Worm (Caenorhabditis elegans) whole organism, L4 larva: ENCODE data around the gene ugt-50.

Experiments used
- F26F4.8 ChIP-seq: fragments of 200-800 bp; sonication (Bioruptor generic); conservative IDR thresholded peaks from 2 replicates; pipeline ENCODE4 v1.3.6; 2022; ENCODE audit warnings: missing genetic modification characterization, missing compliant biosample characterization
- F37D6.2 ChIP-seq: sonication (generic microtip); optimal IDR thresholded peaks from 2 replicates; lab custom pipeline; 2016; ENCODE audit warnings: mild to moderate bottlenecking, missing genetic modification characterization, missing compliant biosample characterization
- F44E2.7 ChIP-seq: fragments of 200-800 bp; sonication (Bioruptor generic); IDR thresholded peaks from 2 replicates; pipeline ENCODE4 v2.1.2; 2022; ENCODE audit warnings: missing genetic modification characterization, missing compliant biosample characterization
- F49E8.2 ChIP-seq: sonication (generic microtip); optimal IDR thresholded peaks from 2 replicates; lab custom pipeline; 2016; ENCODE audit warnings: missing compliant biosample characterization, mild to moderate bottlenecking, missing genetic modification characterization, borderline replicate concordance
- R02D3.7 ChIP-seq: fragments of 150-350 bp; sonication (generic microtip); optimal IDR thresholded peaks from 3 replicates; lab custom pipeline; 2014; ENCODE audit warnings: missing biosample characterization, missing genetic modification characterization
- T20F7.1 ChIP-seq: fragments of 200-800 bp; sonication (Bioruptor generic); optimal IDR thresholded peaks from 2 replicates; lab custom pipeline; 2018; ENCODE audit warnings: mild to moderate bottlenecking, missing genetic modification characterization, missing compliant biosample characterization
- T26A8.4 ChIP-seq: fragments of 200-800 bp; sonication (Bioruptor generic); IDR thresholded peaks from 2 replicates; pipeline ENCODE4 v1.3.6; 2022; ENCODE audit warnings: missing genetic modification characterization, missing compliant biosample characterization
- Y5F2A.4 ChIP-seq: fragments of 200-800 bp; sonication (Bioruptor generic); optimal IDR thresholded peaks from 2 replicates; lab custom pipeline; 2018; ENCODE audit warnings: mild to moderate bottlenecking, missing genetic modification characterization, missing compliant biosample characterization
- aha-1 ChIP-seq: fragments of 150-350 bp; peaks from one replicate; lab custom pipeline; 2014; ENCODE audit warnings: missing biosample characterization, missing genetic modification characterization
- ceh-20 ChIP-seq: fragments of 200-800 bp; sonication (Bioruptor generic); IDR thresholded peaks from 2 replicates; pipeline ENCODE4 v1.3.6; 2022; ENCODE audit warnings: missing genetic modification reagents, missing genetic modification characterization, missing compliant biosample characterization
- ceh-28 ChIP-seq: fragments of 150-350 bp; optimal IDR thresholded peaks from 2 replicates; lab custom pipeline; 2014; ENCODE audit warnings: missing biosample characterization, missing genetic modification reagents, missing genetic modification characterization
- ceh-44 ChIP-seq: fragments of 200-800 bp; sonication (Bioruptor generic); IDR thresholded peaks from 2 replicates; pipeline ENCODE4 v1.3.6; 2022; ENCODE audit warnings: missing genetic modification reagents, missing genetic modification characterization, missing compliant biosample characterization
- ceh-82 ChIP-seq: sonication (generic microtip); optimal IDR thresholded peaks from 2 replicates; lab custom pipeline; 2017; ENCODE audit warnings: missing biosample characterization, missing genetic modification characterization
- ces-1 ChIP-seq: fragments of 150-350 bp; sonication (generic microtip); optimal IDR thresholded peaks from 4 replicates; lab custom pipeline; 2014; ENCODE audit warnings: missing biosample characterization, missing genetic modification reagents, missing genetic modification characterization
- ctbp-1 ChIP-seq: fragments of 200-800 bp; sonication (Bioruptor generic); IDR thresholded peaks from 2 replicates; pipeline ENCODE4 v1.3.6; 2022; ENCODE audit warnings: missing genetic modification reagents, missing genetic modification characterization, missing compliant biosample characterization
- daf-16 ChIP-seq, 3 experiments: sonication (generic microtip); optimal IDR thresholded peaks; 2 replicates each; lab custom pipeline; 2016 to 2017; ENCODE audit warnings: missing genetic modification characterization in 3 of 3, missing genetic modification reagents in 3 of 3, mild to moderate bottlenecking in 2 of 3, missing compliant biosample characterization in 2 of 3, missing biosample characterization in 1 of 3, moderate library complexity in 1 of 3
- dmd-8 ChIP-seq: fragments of 200-800 bp; sonication (Bioruptor generic); IDR thresholded peaks from 2 replicates; pipeline ENCODE4 v1.3.6; 2022; ENCODE audit warnings: missing genetic modification characterization, missing compliant biosample characterization
- dmd-9 ChIP-seq: fragments of 200-800 bp; sonication (Bioruptor generic); IDR thresholded peaks from 2 replicates; pipeline ENCODE4 v1.3.6; 2022; ENCODE audit warnings: missing genetic modification reagents, missing genetic modification characterization, missing compliant biosample characterization
- dve-1 ChIP-seq: sonication (generic microtip); optimal IDR thresholded peaks from 2 replicates; lab custom pipeline; 2017; ENCODE audit warnings: antibody characterized with exemption, mild to moderate bottlenecking, missing genetic modification characterization, missing compliant biosample characterization; ENCODE audit not compliant: insufficient read depth
- hif-1 ChIP-seq, 2 experiments: sonication (generic microtip); optimal IDR thresholded peaks; 2 replicates each; lab custom pipeline; 2016 to 2017; ENCODE audit warnings: missing compliant biosample characterization in 2 of 2, missing genetic modification characterization in 2 of 2, missing genetic modification reagents in 2 of 2, missing genotype in 2 of 2, mild to moderate bottlenecking in 1 of 2
- hlh-11 ChIP-seq: fragments of 200-800 bp; sonication (Bioruptor generic); optimal IDR thresholded peaks from 2 replicates; lab custom pipeline; 2018; ENCODE audit warnings: mild to moderate bottlenecking, missing genetic modification characterization, missing compliant biosample characterization
- lin-1 ChIP-seq: fragments of 200-800 bp; sonication (Bioruptor generic); IDR thresholded peaks from 2 replicates; pipeline ENCODE4 v1.3.6; 2022; ENCODE audit warnings: missing genetic modification reagents, missing genetic modification characterization, missing compliant biosample characterization
- lin-38 ChIP-seq: fragments of 200-800 bp; sonication (Bioruptor generic); IDR thresholded peaks from 2 replicates; pipeline ENCODE4 v1.3.6; 2022; ENCODE audit warnings: missing genetic modification reagents, missing genetic modification characterization, missing compliant biosample characterization
- lin-39 ChIP-seq: fragments of 150-350 bp; optimal IDR thresholded peaks from 2 replicates; lab custom pipeline; 2014; ENCODE audit warnings: missing biosample characterization, missing genetic modification reagents, missing genetic modification characterization
- madf-5 ChIP-seq, 2 experiments: fragments of 200-800 bp; sonication (Bioruptor generic); IDR thresholded peaks; 2 replicates each; pipeline ENCODE4 v1.3.6; 2022; ENCODE audit warnings: missing compliant biosample characterization in 2 of 2, missing genetic modification characterization in 2 of 2
- mdt-29 ChIP-seq: fragments of 200-800 bp; sonication (Bioruptor generic); IDR thresholded peaks from 2 replicates; pipeline ENCODE4 v1.3.6; 2022; ENCODE audit warnings: missing genetic modification reagents, missing genetic modification characterization, missing compliant biosample characterization
- mep-1 ChIP-seq: fragments of 150-350 bp; sonication (generic microtip); optimal IDR thresholded peaks from 3 replicates; lab custom pipeline; 2014; ENCODE audit warnings: missing biosample characterization, missing genetic modification characterization
- mes-2 ChIP-seq: sonication (generic microtip); optimal IDR thresholded peaks from 2 replicates; lab custom pipeline; 2016; ENCODE audit warnings: missing genotype, mild to moderate bottlenecking, missing genetic modification characterization, missing compliant biosample characterization; ENCODE audit not compliant: poor library complexity, severe bottlenecking
- mxl-2 ChIP-seq: fragments of 200-800 bp; sonication (Bioruptor generic); conservative IDR thresholded peaks from 2 replicates; pipeline ENCODE4 v1.3.6; 2022; ENCODE audit warnings: missing genetic modification reagents, missing genetic modification characterization, missing compliant biosample characterization
- mxl-3 ChIP-seq: fragments of 200-800 bp; sonication (Bioruptor generic); optimal IDR thresholded peaks from 2 replicates; lab custom pipeline; 2018; ENCODE audit warnings: mild to moderate bottlenecking, missing genetic modification characterization, missing compliant biosample characterization
- nhr-10 ChIP-seq: fragments of 150-350 bp; optimal IDR thresholded peaks from 2 replicates; lab custom pipeline; 2014; ENCODE audit warnings: missing biosample characterization, missing genetic modification characterization
- nhr-11 ChIP-seq: fragments of 150-350 bp; optimal IDR thresholded peaks from 2 replicates; lab custom pipeline; 2014; ENCODE audit warnings: missing biosample characterization, missing genetic modification characterization
- nhr-111 ChIP-seq: fragments of 200-800 bp; sonication (Bioruptor generic); optimal IDR thresholded peaks from 2 replicates; lab custom pipeline; 2018; ENCODE audit warnings: mild to moderate bottlenecking, missing genetic modification characterization, missing compliant biosample characterization
- nhr-41 ChIP-seq: fragments of 200-800 bp; sonication (Bioruptor generic); IDR thresholded peaks from 2 replicates; pipeline ENCODE4 v1.3.6; 2022; ENCODE audit warnings: missing genetic modification reagents, missing genetic modification characterization, missing compliant biosample characterization
- nhr-42 ChIP-seq: fragments of 200-800 bp; sonication (Bioruptor generic); IDR thresholded peaks from 2 replicates; pipeline ENCODE4 v1.3.6; 2022; ENCODE audit warnings: missing genetic modification characterization, missing compliant biosample characterization
- nhr-6 ChIP-seq: fragments of 150-350 bp; optimal IDR thresholded peaks from 2 replicates; lab custom pipeline; 2014; ENCODE audit warnings: missing biosample characterization, missing genetic modification characterization
- nhr-77 ChIP-seq: fragments of 150-350 bp; optimal IDR thresholded peaks from 2 replicates; lab custom pipeline; 2014; ENCODE audit warnings: missing biosample characterization, missing genetic modification characterization
- pqm-1 ChIP-seq: sonication (generic microtip); optimal IDR thresholded peaks from 2 replicates; lab custom pipeline; 2017; ENCODE audit warnings: missing biosample characterization, missing genetic modification characterization
- skn-1 ChIP-seq: fragments of 150-350 bp; optimal IDR thresholded peaks from 2 replicates; lab custom pipeline; 2014; ENCODE audit warnings: missing biosample characterization, missing genetic modification characterization
- spr-1 ChIP-seq: sonication (generic microtip); optimal IDR thresholded peaks from 2 replicates; lab custom pipeline; 2016; ENCODE audit warnings: mild to moderate bottlenecking, missing genetic modification characterization, missing compliant biosample characterization
- spr-3 ChIP-seq: fragments of 200-800 bp; sonication (Bioruptor generic); optimal IDR thresholded peaks from 2 replicates; lab custom pipeline; 2018; ENCODE audit warnings: mild to moderate bottlenecking, missing genetic modification characterization, missing compliant biosample characterization
- unc-39 ChIP-seq: sonication (generic microtip); optimal IDR thresholded peaks from 2 replicates; lab custom pipeline; 2017; ENCODE audit warnings: missing biosample characterization, missing genetic modification characterization
- unc-62 ChIP-seq, 3 experiments: fragments of 150-350 bp in 1 of 3; sonication (generic microtip); optimal IDR thresholded peaks in 2 of 3; peaks in 1 of 3; 1 replicate in 1 of 3; 2 replicates in 2 of 3; lab custom pipeline; 2014 to 2017; ENCODE audit warnings: missing biosample characterization in 3 of 3, missing genetic modification characterization in 3 of 3, missing genetic modification reagents in 3 of 3, missing genotype in 1 of 3
- zfp-2 ChIP-seq: sonication (generic microtip); optimal IDR thresholded peaks from 2 replicates; lab custom pipeline; 2016; ENCODE audit warnings: mild to moderate bottlenecking, missing genetic modification characterization, missing compliant biosample characterization
- zfp-3 ChIP-seq: fragments of 200-800 bp; sonication (Bioruptor generic); conservative IDR thresholded peaks from 2 replicates; pipeline ENCODE4 v1.3.6; 2022; ENCODE audit warnings: missing genetic modification reagents, missing genetic modification characterization, missing compliant biosample characterization
- ztf-7 ChIP-seq: fragments of 150-350 bp; optimal IDR thresholded peaks from 2 replicates; lab custom pipeline; 2014; ENCODE audit warnings: missing biosample characterization, missing genetic modification characterization

The ugt-50 gene

DNA sequence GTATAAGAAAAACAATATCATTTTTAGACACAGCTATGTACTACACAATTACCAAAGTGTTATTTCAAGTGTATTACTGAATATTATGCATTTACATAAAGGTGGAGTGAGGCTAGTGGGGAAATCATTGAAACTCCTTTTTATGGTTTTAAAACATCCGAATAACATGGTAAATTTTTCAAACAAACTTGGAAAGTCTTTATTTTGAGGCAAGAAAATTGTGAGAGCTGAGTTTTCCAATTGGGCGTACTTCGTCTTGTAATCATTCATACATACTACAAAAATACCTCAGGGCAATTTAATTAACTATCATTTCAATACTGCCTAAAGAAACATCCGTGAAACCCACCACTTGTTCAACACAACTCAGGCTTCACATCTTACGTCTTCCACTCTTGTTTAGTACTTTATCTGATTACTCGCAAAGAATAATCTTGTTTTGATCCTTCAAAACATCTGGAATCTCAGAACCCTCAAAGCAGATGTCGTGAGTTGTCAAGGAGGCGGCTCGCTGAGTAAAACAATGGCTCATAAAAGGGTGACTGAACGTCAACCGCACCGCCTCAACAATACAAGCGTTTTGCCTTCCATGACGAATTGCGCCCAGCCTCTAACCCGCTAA is 44.7 kb upstream of the ugt-50 start, which contains the start of gene zmp-5:
TSS of gene zmp-5 (plus strand) at position 572 of the 622 bp plus-strand sequence.
- TF ChIP-seq nhr-10 (tag; lab: Kevin White, UChicago) (no peak), spr-1 (tag; lab: Kevin White, UChicago) (no peak), unc-62 (GFP tag; optimal IDR thresholded peaks at IDR 0.05 in 1 of 2; lab: Kevin White, UChicago) (peak in 1 of 2 experiments; percentile 98), unc-62 (tag; optimal IDR thresholded peaks at IDR 0.05; lab: Kevin White, UChicago) (no peak), mep-1 (tag; lab: Kevin White, UChicago) (no peak)

DNA sequence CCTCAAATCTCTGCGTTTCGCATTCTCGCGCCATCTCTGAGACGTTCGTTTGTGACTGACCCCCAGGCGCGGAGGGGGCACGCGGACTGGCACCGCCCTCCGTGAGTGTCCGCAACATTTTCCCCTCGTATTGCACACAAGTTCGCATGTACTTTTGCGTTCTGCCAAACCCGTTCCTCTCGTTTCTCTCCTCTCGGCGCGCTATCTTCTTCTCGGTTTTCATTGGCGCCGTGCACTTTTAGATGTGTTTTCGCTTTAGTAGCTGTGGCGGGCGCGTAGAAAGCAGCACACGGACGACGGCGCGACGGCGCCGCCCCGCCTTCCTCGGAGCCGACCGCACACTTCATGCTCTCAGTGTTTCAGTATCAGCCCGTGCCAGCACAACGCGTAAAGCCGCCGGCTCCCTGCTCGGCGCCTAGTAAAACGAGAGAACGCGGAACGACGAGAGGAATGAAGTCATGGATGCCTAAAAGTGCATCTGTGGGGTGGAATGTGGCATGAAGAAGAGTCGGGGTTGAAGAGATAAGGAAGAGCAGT is 36.0 kb upstream of the ugt-50 start:
- TF ChIP-seq F49E8.2 (tag; lab: Kevin White, UChicago) (no peak), R02D3.7 (tag; lab: Kevin White, UChicago) (no peak), dmd-8 (GFP tag; lab: Robert Waterston, UW) (no peak), ctbp-1 (GFP tag; lab: Robert Waterston, UW) (peak; percentile 44; the same call in 1 of the 2 replicates), ceh-28 (tag; lab: Kevin White, UChicago) (no peak), ceh-44 (GFP tag; lab: Robert Waterston, UW) (no peak), hif-1 (tag; optimal IDR thresholded peaks at IDR 0.05; lab: Kevin White, UChicago) (peak in 1 of 2 experiments; percentile 77), dve-1 (tag; lab: Kevin White, UChicago) (peak; percentile 80), F26F4.8 (no peak), nhr-10 (tag; lab: Kevin White, UChicago) (no peak), T26A8.4 (GFP tag; lab: Robert Waterston, UW) (peak; percentile 65; the same call in 1 of the 2 replicates), dmd-9 (GFP tag; lab: Robert Waterston, UW) (no peak), lin-39 (no peak), madf-5 (GFP tag; IDR thresholded peaks at IDR 0.05; lab: Robert Waterston, UW) (no peak), lin-1 (GFP tag; lab: Robert Waterston, UW) (no peak), mdt-29 (no peak), nhr-11 (tag; lab: Kevin White, UChicago) (no peak), nhr-77 (tag; lab: Kevin White, UChicago) (no peak), zfp-2 (tag; lab: Kevin White, UChicago) (no peak), nhr-41 (GFP tag; lab: Robert Waterston, UW) (no peak), nhr-42 (GFP tag; lab: Robert Waterston, UW) (0 out of 2 replicates have a peak, but pooled peaks have one; percentile 48), ces-1 (GFP tag; lab: Kevin White, UChicago) (no peak), ceh-20 (no peak), aha-1 (tag; lab: Kevin White, UChicago) (no peak), zfp-3 (GFP tag; lab: Robert Waterston, UW) (no peak), mxl-2 (GFP tag; lab: Robert Waterston, UW) (no peak), hlh-11 (peak; percentile 90), ztf-7 (tag; lab: Kevin White, UChicago) (no peak), unc-39 (tag; lab: Kevin White, UChicago) (no peak), mep-1 (tag; lab: Kevin White, UChicago) (peak; percentile 16), spr-3 (GFP tag; lab: Kevin White, UChicago) (peak; percentile 37), nhr-6 (no peak), T20F7.1 (GFP tag; lab: Kevin White, UChicago) (no peak), ceh-82 (tag; lab: Kevin White, UChicago) (no peak), daf-16 (GFP tag; optimal IDR thresholded peaks at IDR 0.05; lab: Kevin White, UChicago) (peak in 1 of 2 experiments; percentile 73), daf-16 (tag; optimal IDR thresholded peaks at IDR 0.05; lab: Kevin White, UChicago) (peak; percentile 51), skn-1 (tag; lab: Kevin White, UChicago) (no peak), F44E2.7 (GFP tag; lab: Robert Waterston, UW) (no peak), mxl-3 (GFP tag; lab: Kevin White, UChicago) (peak; percentile 26), pqm-1 (tag; lab: Kevin White, UChicago) (no peak), nhr-111 (GFP tag; lab: Kevin White, UChicago) (no peak), mes-2 (tag; lab: Kevin White, UChicago) (peak; percentile 40), lin-38 (no peak), Y5F2A.4 (GFP tag; lab: Kevin White, UChicago) (no peak), F37D6.2 (tag; lab: Kevin White, UChicago) (peak; percentile 28), spr-1 (tag; lab: Kevin White, UChicago) (peak; percentile 57)
